Fruit fly (Drosophila melanogaster) whole organism, embryonic: ENCODE results near the gene CG44271.
A peak's percentile ranks its signal among the peaks of the same experiment; 100 is the strongest.

Source experiments
- Atf6 ChIP-seq: fragments of 200-800 bp; sonication (Bioruptor generic); IDR thresholded peaks from 2 replicates; pipeline ENCODE4 v1.3.6; 2022; ENCODE audit warnings: missing biosample characterization, missing genetic modification characterization
- Awh ChIP-seq: fragments of 200-800 bp; sonication (Bioruptor generic); IDR thresholded peaks from 2 replicates; pipeline ENCODE4, ENCODE4 v1.3.6; 2022; ENCODE audit warnings: missing biosample characterization, missing genetic modification characterization
- BtbVII ChIP-seq: fragments of 200-800 bp; sonication (Bioruptor generic); optimal IDR thresholded peaks from 3 replicates; lab custom pipeline; 2017; ENCODE audit warnings: missing biosample characterization, mild to moderate bottlenecking, missing genetic modification characterization
- CG12071 ChIP-seq: fragments of 200-800 bp; sonication (Bioruptor generic); optimal IDR thresholded peaks from 3 replicates; lab custom pipeline; 2018; ENCODE audit warnings: missing biosample characterization, mild to moderate bottlenecking, missing genetic modification characterization
- CG12659 ChIP-seq: fragments of 200-800 bp; sonication (Bioruptor generic); optimal IDR thresholded peaks from 3 replicates; lab custom pipeline; 2017; ENCODE audit warnings: mild to moderate bottlenecking, missing biosample characterization, missing genetic modification reagents, missing genetic modification characterization
- CG14667 ChIP-seq: fragments of 200-800 bp; sonication (Bioruptor generic); IDR thresholded peaks from 2 replicates; pipeline ENCODE4 v1.3.6; 2022; ENCODE audit warnings: missing biosample characterization, missing genetic modification characterization
- CG15601 ChIP-seq: fragments of 200-800 bp; sonication (Bioruptor generic); optimal IDR thresholded peaks from 3 replicates; lab custom pipeline; 2019; ENCODE audit warnings: missing biosample characterization, mild to moderate bottlenecking, missing genetic modification characterization, moderate library complexity
- CG2199 ChIP-seq: fragments of 200-800 bp; sonication (Bioruptor generic); IDR thresholded peaks from 3 replicates; pipeline ENCODE4 v1.3.6; 2022; ENCODE audit warnings: missing biosample characterization, missing genetic modification characterization
- CG30403 ChIP-seq: fragments of 200-800 bp; sonication (Bioruptor generic); optimal IDR thresholded peaks from 3 replicates; lab custom pipeline; 2016; ENCODE audit warnings: missing biosample characterization, missing genetic modification characterization
- CG3065 ChIP-seq: fragments of 200-800 bp; sonication (Bioruptor generic); optimal IDR thresholded peaks from 2 replicates; lab custom pipeline; 2016; ENCODE audit warnings: missing biosample characterization, missing genetic modification characterization
- CG3163 ChIP-seq: fragments of 200-800 bp; sonication (Bioruptor generic); optimal IDR thresholded peaks from 3 replicates; lab custom pipeline; 2016; ENCODE audit warnings: missing biosample characterization, missing genetic modification characterization
- CG3281 ChIP-seq: fragments of 200-800 bp; sonication (Bioruptor generic); optimal IDR thresholded peaks from 3 replicates; lab custom pipeline; 2017; ENCODE audit warnings: missing biosample characterization, mild to moderate bottlenecking, missing genetic modification characterization
- CG5180 ChIP-seq: fragments of 200-800 bp; sonication (Bioruptor generic); optimal IDR thresholded peaks from 3 replicates; lab custom pipeline; 2017; ENCODE audit warnings: missing biosample characterization, missing genetic modification characterization, mild to moderate bottlenecking, moderate library complexity, missing genetic modification reagents
- CG7271 ChIP-seq: fragments of 200-800 bp; sonication (Bioruptor generic); optimal IDR thresholded peaks from 2 replicates; lab custom pipeline; 2018; ENCODE audit warnings: missing biosample characterization, mild to moderate bottlenecking, missing genetic modification characterization, moderate library complexity
- Dbx ChIP-seq: fragments of 200-800 bp; sonication (Bioruptor generic); IDR thresholded peaks from 3 replicates; pipeline ENCODE4 v1.3.6; 2022; ENCODE audit warnings: missing biosample characterization, missing genetic modification characterization
- Ets65A ChIP-seq: fragments of 200-800 bp; sonication (Bioruptor generic); peaks from one replicate; lab custom pipeline; 2016; ENCODE audit warnings: missing biosample characterization, missing genetic modification characterization
- HLH4C ChIP-seq: fragments of 200-800 bp; sonication (Bioruptor generic); IDR thresholded peaks from 3 replicates; pipeline ENCODE4 v1.3.6; 2022; ENCODE audit warnings: missing biosample characterization, missing genetic modification characterization; ENCODE audit not compliant: partially characterized antibody
- Mad ChIP-seq: fragments of 200-800 bp; sonication (Bioruptor generic); optimal IDR thresholded peaks from 2 replicates; lab custom pipeline; 2016; ENCODE audit warnings: missing biosample characterization, missing genetic modification characterization
- Med ChIP-seq: fragments of 200-800 bp; sonication (Bioruptor generic); peaks from one replicate; lab custom pipeline; 2016; ENCODE audit warnings: missing biosample characterization, missing genetic modification characterization, mild to moderate bottlenecking, inconsistent platforms, moderate library complexity
- Nf-YC ChIP-seq: fragments of 200-800 bp; optimal IDR thresholded peaks from 3 replicates; lab custom pipeline; 2019; ENCODE audit warnings: missing biosample characterization, mild to moderate bottlenecking, missing genetic modification characterization, moderate library complexity
- Optix ChIP-seq: fragments of 200-800 bp; sonication (Bioruptor generic); IDR thresholded peaks from 3 replicates; pipeline ENCODE4 v1.3.6; 2022; ENCODE audit warnings: missing biosample characterization, missing genetic modification characterization
- Ssrp ChIP-seq: fragments of 200-800 bp; sonication (Bioruptor generic); optimal IDR thresholded peaks from 2 replicates; lab custom pipeline; 2018; ENCODE audit warnings: missing biosample characterization, mild to moderate bottlenecking, missing genetic modification characterization, moderate library complexity
- ash1 ChIP-seq: fragments of 200-800 bp; sonication (Bioruptor generic); optimal IDR thresholded peaks from 2 replicates; lab custom pipeline; 2018; ENCODE audit warnings: missing biosample characterization, mild to moderate bottlenecking, missing genetic modification characterization
- ato ChIP-seq: fragments of 200-800 bp; sonication (Bioruptor generic); IDR thresholded peaks from 2 replicates; pipeline ENCODE4 v1.3.6; 2022; ENCODE audit warnings: missing biosample characterization, missing genetic modification characterization; ENCODE audit not compliant: partially characterized antibody
- cad ChIP-seq: fragments of >200 bp; optimal IDR thresholded peaks from 2 replicates; lab custom pipeline; 2017; ENCODE audit warnings: missing biosample characterization, missing genetic modification characterization
- cg ChIP-seq: fragments of 200-800 bp; sonication (Bioruptor generic); optimal IDR thresholded peaks from 3 replicates; lab custom pipeline; 2019; ENCODE audit warnings: missing biosample characterization, mild to moderate bottlenecking, missing genetic modification characterization, moderate library complexity
- crol ChIP-seq: fragments of 200-800 bp; sonication (Bioruptor generic); IDR thresholded peaks from 2 replicates; pipeline ENCODE4 v1.3.6; 2022; ENCODE audit warnings: missing biosample characterization, missing genetic modification characterization
- cwo ChIP-seq: fragments of 200-800 bp; sonication (Bioruptor generic); optimal IDR thresholded peaks from 3 replicates; lab custom pipeline; 2017; ENCODE audit warnings: missing biosample characterization, missing genetic modification characterization, mild to moderate bottlenecking, moderate library complexity, missing genetic modification reagents
- dysf ChIP-seq: fragments of 200-800 bp; sonication (Bioruptor generic); IDR thresholded peaks from 3 replicates; pipeline ENCODE4 v1.3.6; 2022; ENCODE audit warnings: missing biosample characterization, missing genetic modification characterization
- fd64A ChIP-seq: fragments of 200-800 bp; sonication (Bioruptor generic); optimal IDR thresholded peaks from 3 replicates; lab custom pipeline; 2018; ENCODE audit warnings: missing biosample characterization, mild to moderate bottlenecking, missing genetic modification characterization
- gce ChIP-seq: fragments of 200-800 bp; sonication (Bioruptor generic); IDR thresholded peaks from 3 replicates; pipeline ENCODE4 v1.3.6; 2022; ENCODE audit warnings: missing biosample characterization, missing genetic modification characterization
- org-1 ChIP-seq: fragments of 200-800 bp; sonication (Bioruptor generic); optimal IDR thresholded peaks from 2 replicates; lab custom pipeline; 2017; ENCODE audit warnings: missing biosample characterization, missing genetic modification characterization
- pfk ChIP-seq: fragments of 200-800 bp; sonication (Bioruptor generic); optimal IDR thresholded peaks from 2 replicates; lab custom pipeline; 2018; ENCODE audit warnings: missing biosample characterization, mild to moderate bottlenecking, missing genetic modification characterization, moderate library complexity
- sd ChIP-seq: fragments of 200-800 bp; sonication (Bioruptor generic); optimal IDR thresholded peaks from 3 replicates; lab custom pipeline; 2018; ENCODE audit warnings: missing biosample characterization, mild to moderate bottlenecking, missing genetic modification characterization, moderate library complexity
- sens ChIP-seq: fragments of 200-800 bp; sonication (Bioruptor generic); peaks from one replicate; lab custom pipeline; 2016; ENCODE audit warnings: missing biosample characterization, missing genetic modification characterization
- shn ChIP-seq: fragments of 200-800 bp; sonication (Bioruptor generic); optimal IDR thresholded peaks from 3 replicates; lab custom pipeline; 2016; ENCODE audit warnings: missing biosample characterization, missing genetic modification characterization
- slbo ChIP-seq: fragments of 200-800 bp; sonication (Bioruptor generic); IDR thresholded peaks from 2 replicates; pipeline ENCODE4 v1.3.6; 2022; ENCODE audit warnings: missing biosample characterization, missing genetic modification characterization
- slp2 ChIP-seq: fragments of 200-800 bp; sonication (Bioruptor generic); optimal IDR thresholded peaks from 2 replicates; lab custom pipeline; 2016; ENCODE audit warnings: missing biosample characterization, missing genetic modification characterization
- sob ChIP-seq: fragments of 200-800 bp; sonication (Bioruptor generic); IDR thresholded peaks from 2 replicates; pipeline ENCODE4 v1.3.6; 2022; ENCODE audit warnings: missing biosample characterization, missing genetic modification characterization
- sqz ChIP-seq: fragments of 200-800 bp; sonication (Bioruptor generic); optimal IDR thresholded peaks from 3 replicates; lab custom pipeline; 2018; ENCODE audit warnings: missing biosample characterization, mild to moderate bottlenecking, missing genetic modification characterization
- sr ChIP-seq: fragments of 200-800 bp; sonication (Bioruptor generic); IDR thresholded peaks from 3 replicates; pipeline ENCODE4 v1.3.6; 2022; ENCODE audit warnings: missing biosample characterization, missing genetic modification characterization
- tgo ChIP-seq: fragments of 200-800 bp; sonication (Bioruptor generic); IDR thresholded peaks from 3 replicates; pipeline ENCODE4 v1.3.6; 2022; ENCODE audit warnings: missing biosample characterization, missing genetic modification characterization
- tup ChIP-seq: fragments of 200-800 bp; sonication (Bioruptor generic); optimal IDR thresholded peaks from 2 replicates; lab custom pipeline; 2016; ENCODE audit warnings: missing biosample characterization, mild to moderate bottlenecking, missing genetic modification characterization, moderate library complexity
- vnd ChIP-seq: fragments of 200-800 bp; sonication (Bioruptor generic); IDR thresholded peaks from 3 replicates; pipeline ENCODE4 v1.3.6; 2022; ENCODE audit warnings: missing biosample characterization, missing genetic modification characterization; ENCODE audit not compliant: partially characterized antibody
- vvl ChIP-seq: fragments of 200-800 bp; sonication (Bioruptor generic); IDR thresholded peaks from 2 replicates; pipeline ENCODE4 v1.3.6; 2022; ENCODE audit warnings: missing biosample characterization, missing genetic modification characterization
- wdn ChIP-seq: fragments of 200-800 bp; sonication (Bioruptor generic); IDR thresholded peaks from 2 replicates; pipeline ENCODE4 v1.3.6; 2022; ENCODE audit warnings: missing biosample characterization, missing genetic modification characterization

The CG44271 gene

DNA sequence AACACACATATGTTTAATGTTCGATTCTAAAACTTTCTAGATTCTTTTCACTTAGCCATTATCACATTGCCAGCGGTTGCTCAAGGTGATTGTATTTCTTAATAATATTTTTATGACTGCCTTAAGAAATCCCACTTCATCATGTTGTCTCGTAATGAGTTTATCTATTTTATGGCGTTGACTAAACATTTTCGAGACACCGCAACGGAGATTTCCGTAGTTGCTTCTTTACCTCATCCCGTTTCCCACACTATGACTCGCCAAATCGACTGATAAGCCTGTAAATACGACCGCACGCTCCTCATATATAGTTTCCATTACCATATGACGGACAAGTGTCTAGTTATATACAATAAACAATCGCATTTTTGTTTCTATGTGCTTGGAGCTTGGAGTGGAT, 37.9 kb upstream of the CG44271 start (continued):
- TF ChIP-seq CG3281 (GFP tag; lab: Kevin White, UChicago): no peak
- TF ChIP-seq ato (GFP tag; lab: Robert Waterston, UW): no peak
- TF ChIP-seq pfk: no peak
- TF ChIP-seq CG12659 (GFP tag; lab: Kevin White, UChicago): no peak
- no peak for TF ChIP-seq CG14667 (GFP tag; lab: Robert Waterston, UW)

DNA sequence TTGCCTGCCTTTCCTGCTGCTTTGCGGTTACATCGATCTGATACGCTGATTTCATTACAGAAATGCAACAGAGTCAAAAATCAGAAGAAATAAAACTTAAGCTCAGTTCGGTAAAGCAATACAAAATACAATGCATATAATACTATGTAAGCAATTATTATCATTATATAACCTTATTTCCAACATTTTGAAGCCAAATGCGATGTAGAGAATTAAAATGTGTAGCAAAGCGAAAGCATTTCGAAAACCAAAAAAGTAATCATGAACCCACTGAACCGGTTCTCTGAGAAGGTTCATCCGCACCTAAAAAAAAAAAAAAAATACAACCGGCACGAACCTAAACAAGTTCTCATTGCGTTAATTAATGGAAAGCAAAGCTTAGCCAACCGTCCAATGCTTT, 36.5 kb upstream of the CG44271 start:
- no peak for TF ChIP-seq cwo (GFP tag; lab: Kevin White, UChicago)
- peak; percentile 36 for TF ChIP-seq Med (GFP tag; lab: Kevin White, UChicago)
- TF ChIP-seq CG15601: no peak
- no peak for TF ChIP-seq sr (GFP tag; lab: Robert Waterston, UW)
- no peak for TF ChIP-seq CG7271 (tag; lab: Kevin White, UChicago)
- no peak for TF ChIP-seq CG12071 (GFP tag; lab: Kevin White, UChicago)
- TF ChIP-seq Atf6 (GFP tag; lab: Robert Waterston, UW): no peak
- TF ChIP-seq Awh (GFP tag; lab: Robert Waterston, UW): 0 out of 2 replicates have a peak, but pooled peaks have one; percentile 16
- TF ChIP-seq Optix: no peak
- no peak for TF ChIP-seq CG3065 (GFP tag; lab: Kevin White, UChicago)
- no peak for TF ChIP-seq fd64A (GFP tag; lab: Kevin White, UChicago)
- no peak for TF ChIP-seq wdn (GFP tag; lab: Robert Waterston, UW)
- no peak for TF ChIP-seq cad (GFP tag; lab: Kevin White, UChicago)
- TF ChIP-seq sens (GFP tag; lab: Kevin White, UChicago): peak; percentile 65
- no peak for TF ChIP-seq shn
- peak; percentile 43 for TF ChIP-seq sqz (GFP tag; lab: Kevin White, UChicago)
- TF ChIP-seq BtbVII (GFP tag; lab: Kevin White, UChicago): no peak
- TF ChIP-seq ash1 (GFP tag; lab: Kevin White, UChicago): no peak

DNA sequence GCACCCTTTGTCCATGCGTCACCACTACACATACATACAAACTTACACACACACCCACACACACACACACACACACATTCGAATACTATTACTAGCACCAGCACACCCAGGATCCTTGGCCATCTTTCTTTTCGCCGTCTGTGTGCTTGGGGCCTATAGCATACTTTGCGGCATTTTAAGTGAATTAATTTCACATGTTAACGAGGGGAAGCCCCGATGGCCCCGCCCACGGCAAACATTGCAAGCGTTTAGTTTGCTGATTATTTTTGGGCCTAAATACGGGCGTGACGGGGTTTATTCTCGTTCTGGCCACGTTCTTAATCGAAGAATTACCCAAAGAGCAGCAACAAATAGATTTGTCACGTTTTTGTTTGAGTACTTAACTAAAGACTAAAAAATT, 35.7 kb upstream of the CG44271 start:
- TF ChIP-seq HLH4C (0 out of 3 replicates have a peak, but pooled peaks have one; percentile 13), CG2199 (GFP tag; lab: Robert Waterston, UW) (0 out of 3 replicates have a peak, but pooled peaks have one; percentile 31), Mad (GFP tag; lab: Kevin White, UChicago) (no peak), CG3163 (GFP tag; lab: Kevin White, UChicago) (no peak), crol (GFP tag; lab: Robert Waterston, UW) (peak; percentile 59), tup (no peak), cg (GFP tag; lab: Kevin White, UChicago) (peak; percentile 38), CG5180 (no peak), Med (GFP tag; lab: Kevin White, UChicago) (peak; percentile 39), Ets65A (GFP tag; lab: Kevin White, UChicago) (peak; percentile 16), CG30403 (GFP tag; lab: Kevin White, UChicago) (no peak), dysf (GFP tag; lab: Robert Waterston, UW) (peak; percentile 23; the same call in 1 of the 3 replicates), Nf-YC (tag; lab: Kevin White, UChicago) (no peak), slbo (GFP tag; lab: Robert Waterston, UW) (no peak), slp2 (GFP tag; lab: Kevin White, UChicago) (no peak), Ssrp (tag; lab: Kevin White, UChicago) (no peak), vnd (GFP tag; lab: Robert Waterston, UW) (no peak), gce (GFP tag; lab: Robert Waterston, UW) (0 out of 3 replicates have a peak, but pooled peaks have one; percentile 35), tgo (GFP tag; lab: Robert Waterston, UW) (no peak), Dbx (GFP tag; lab: Robert Waterston, UW) (no peak), sob (GFP tag; lab: Robert Waterston, UW) (no peak), sd (no peak), org-1 (GFP tag; lab: Kevin White, UChicago) (no peak), vvl (GFP tag; lab: Robert Waterston, UW) (peak; percentile 10; the same call in 1 of the 2 replicates)
